Fruit fly (Drosophila melanogaster) whole organism, embryonic: ENCODE results near the gene CG10343.

ENCODE experiments used
- Aef1 ChIP-seq: fragments of 200-800 bp; sonication (Bioruptor generic); IDR thresholded peaks from 3 replicates; pipeline ENCODE4 v1.3.6; 2022; ENCODE audit warnings: missing biosample characterization, missing genetic modification characterization
- CG10209 ChIP-seq: fragments of 200-800 bp; sonication (Bioruptor generic); optimal IDR thresholded peaks from 3 replicates; lab custom pipeline; 2017; ENCODE audit warnings: missing biosample characterization, mild to moderate bottlenecking, missing genetic modification characterization, missing genetic modification reagents
- CG11247 ChIP-seq: fragments of 200-800 bp; sonication (Bioruptor generic); IDR thresholded peaks from 2 replicates; pipeline ENCODE4 v1.3.6; 2022; ENCODE audit warnings: missing biosample characterization, missing genetic modification characterization
- CG13296 ChIP-seq: fragments of 200-800 bp; sonication (Bioruptor generic); optimal IDR thresholded peaks from 3 replicates; lab custom pipeline; 2018; ENCODE audit warnings: missing biosample characterization, mild to moderate bottlenecking, missing genetic modification characterization
- CG1792 ChIP-seq: fragments of 200-800 bp; sonication (Bioruptor generic); optimal IDR thresholded peaks from 2 replicates; lab custom pipeline; 2016; ENCODE audit warnings: missing biosample characterization, missing genetic modification characterization
- CG32767 ChIP-seq: fragments of 200-800 bp; sonication (Bioruptor generic); IDR thresholded peaks from 2 replicates; pipeline ENCODE4 v1.3.6; 2022; ENCODE audit warnings: missing biosample characterization, missing genetic modification characterization
- CG43689 ChIP-seq: fragments of 200-800 bp; sonication (Bioruptor generic); IDR thresholded peaks from 2 replicates; pipeline ENCODE4 v1.3.6; 2022; ENCODE audit warnings: missing biosample characterization, missing genetic modification characterization
- CG4404 ChIP-seq: fragments of 200-800 bp; sonication (Bioruptor generic); IDR thresholded peaks from 2 replicates; pipeline ENCODE4 v1.3.6; 2022; ENCODE audit warnings: missing biosample characterization, missing genetic modification characterization
- CG7372 ChIP-seq: fragments of 200-800 bp; sonication (Bioruptor generic); IDR thresholded peaks from 2 replicates; pipeline ENCODE4 v1.3.6; 2022; ENCODE audit warnings: missing biosample characterization, missing genetic modification characterization
- CG8281 ChIP-seq: fragments of 200-800 bp; sonication (Bioruptor generic); optimal IDR thresholded peaks from 2 replicates; lab custom pipeline; 2018; ENCODE audit warnings: missing biosample characterization, mild to moderate bottlenecking, missing genetic modification characterization, moderate library complexity
- CG8388 ChIP-seq: fragments of 200-800 bp; sonication (Bioruptor generic); optimal IDR thresholded peaks from 2 replicates; lab custom pipeline; 2019; ENCODE audit warnings: missing biosample characterization, mild to moderate bottlenecking, missing genetic modification characterization, moderate library complexity
- CG8478 ChIP-seq: fragments of >200 bp; optimal IDR thresholded peaks from 2 replicates; lab custom pipeline; 2018
- Chrac-16 ChIP-seq: fragments of 200-800 bp; sonication (Bioruptor generic); optimal IDR thresholded peaks from 3 replicates; lab custom pipeline; 2016; ENCODE audit warnings: missing biosample characterization, missing genetic modification characterization
- CrebB ChIP-seq: fragments of 200-800 bp; sonication (Bioruptor generic); optimal IDR thresholded peaks from 3 replicates; lab custom pipeline; 2018; ENCODE audit warnings: missing biosample characterization, mild to moderate bottlenecking, missing genetic modification characterization
- Deaf1 ChIP-seq: fragments of 200-800 bp; optimal IDR thresholded peaks from 3 replicates; lab custom pipeline; 2019; ENCODE audit warnings: missing biosample characterization, mild to moderate bottlenecking, missing genetic modification characterization, moderate library complexity
- Drgx ChIP-seq: fragments of 200-800 bp; sonication (Bioruptor generic); IDR thresholded peaks from 2 replicates; pipeline ENCODE4 v1.3.6; 2022; ENCODE audit warnings: missing biosample characterization, missing genetic modification characterization
- E2f2 ChIP-seq: fragments of 200-800 bp; sonication (Bioruptor generic); IDR thresholded peaks from 2 replicates; pipeline ENCODE4 v1.3.6; 2022; ENCODE audit warnings: missing biosample characterization, missing genetic modification characterization
- Ets65A ChIP-seq: fragments of 200-800 bp; sonication (Bioruptor generic); peaks from one replicate; lab custom pipeline; 2016; ENCODE audit warnings: missing biosample characterization, missing genetic modification characterization
- Fer2 ChIP-seq: fragments of 200-800 bp; sonication (Bioruptor generic); optimal IDR thresholded peaks from 2 replicates; lab custom pipeline; 2018; ENCODE audit warnings: missing biosample characterization, mild to moderate bottlenecking, missing genetic modification characterization, moderate library complexity
- Max ChIP-seq: fragments of 200-800 bp; sonication (Bioruptor generic); optimal IDR thresholded peaks from 2 replicates; lab custom pipeline; 2016; ENCODE audit warnings: missing biosample characterization, mild to moderate bottlenecking, missing genetic modification characterization
- Meics ChIP-seq: fragments of 200-800 bp; sonication (Bioruptor generic); optimal IDR thresholded peaks from 2 replicates; lab custom pipeline; 2017; ENCODE audit warnings: missing biosample characterization, mild to moderate bottlenecking, missing genetic modification characterization
- Oli ChIP-seq: fragments of 200-800 bp; sonication (Bioruptor generic); optimal IDR thresholded peaks from 2 replicates; lab custom pipeline; 2018; ENCODE audit warnings: missing biosample characterization, mild to moderate bottlenecking, missing genetic modification characterization, moderate library complexity
- Optix ChIP-seq: fragments of 200-800 bp; sonication (Bioruptor generic); IDR thresholded peaks from 3 replicates; pipeline ENCODE4 v1.3.6; 2022; ENCODE audit warnings: missing biosample characterization, missing genetic modification characterization
- Stat92E ChIP-seq, 3 experiments: fragments of >200 bp in 2 of 3; fragments of 200-800 bp in 1 of 3; sonication (Bioruptor generic) in 1 of 3; optimal IDR thresholded peaks; 2 replicates each; lab custom pipeline; 2017 to 2019; ENCODE audit warnings: missing biosample characterization in 3 of 3, missing genetic modification characterization in 3 of 3, mild to moderate bottlenecking in 1 of 3, moderate library complexity in 1 of 3
- Usf ChIP-seq: fragments of 200-800 bp; sonication (Bioruptor generic); optimal IDR thresholded peaks from 2 replicates; lab custom pipeline; 2017; ENCODE audit warnings: missing genotype, missing biosample characterization, missing genetic modification characterization
- ci ChIP-seq: fragments of 200-800 bp; sonication (Bioruptor generic); IDR thresholded peaks from 3 replicates; pipeline ENCODE4 v1.3.6; 2022; ENCODE audit warnings: missing biosample characterization, missing genetic modification characterization
- corto ChIP-seq: fragments of 200-800 bp; sonication (Bioruptor generic); optimal IDR thresholded peaks from 2 replicates; lab custom pipeline; 2016; ENCODE audit warnings: missing biosample characterization, mild to moderate bottlenecking, missing genetic modification characterization, moderate library complexity
- crol ChIP-seq: fragments of 200-800 bp; sonication (Bioruptor generic); IDR thresholded peaks from 2 replicates; pipeline ENCODE4 v1.3.6; 2022; ENCODE audit warnings: missing biosample characterization, missing genetic modification characterization
- danr ChIP-seq: fragments of 200-800 bp; sonication (Bioruptor generic); IDR thresholded peaks from 2 replicates; pipeline ENCODE4 v1.3.6; 2022; ENCODE audit warnings: missing biosample characterization, missing genetic modification characterization
- dmrt11E ChIP-seq: fragments of 200-800 bp; sonication (Bioruptor generic); optimal IDR thresholded peaks from 3 replicates; lab custom pipeline; 2018; ENCODE audit warnings: missing biosample characterization, mild to moderate bottlenecking, missing genetic modification characterization, moderate library complexity
- ewg ChIP-seq: fragments of 200-800 bp; sonication (Bioruptor generic); optimal IDR thresholded peaks from 3 replicates; lab custom pipeline; 2017; ENCODE audit warnings: mild to moderate bottlenecking, missing biosample characterization, missing genetic modification reagents, missing genetic modification characterization
- eyg ChIP-seq: fragments of 200-800 bp; sonication (Bioruptor generic); optimal IDR thresholded peaks from 3 replicates; lab custom pipeline; 2016; ENCODE audit warnings: missing biosample characterization, missing genetic modification characterization
- gsb-n ChIP-seq: fragments of 200-800 bp; sonication (Bioruptor generic); optimal IDR thresholded peaks from 3 replicates; lab custom pipeline; 2018; ENCODE audit warnings: missing biosample characterization, mild to moderate bottlenecking, missing genetic modification characterization
- onecut ChIP-seq: fragments of 200-800 bp; sonication (Bioruptor generic); IDR thresholded peaks from 2 replicates; pipeline ENCODE4 v1.3.6; 2022; ENCODE audit warnings: missing biosample characterization, missing genetic modification characterization
- prd ChIP-seq, 3 experiments: fragments of >200 bp in 2 of 3; fragments of 200-800 bp in 1 of 3; sonication (Bioruptor generic) in 1 of 3; optimal IDR thresholded peaks in 2 of 3; IDR thresholded peaks in 1 of 3; 2 replicates in 2 of 3; 3 replicates in 1 of 3; pipeline versions ENCODE4 v1.3.6 to Lab custom; 2017 to 2022; ENCODE audit warnings: missing biosample characterization in 1 of 3, missing genetic modification characterization in 1 of 3
- rib ChIP-seq: fragments of 200-800 bp; sonication (Bioruptor generic); IDR thresholded peaks from 2 replicates; pipeline ENCODE4 v1.3.6; 2022; ENCODE audit warnings: missing biosample characterization, missing genetic modification characterization
- seq ChIP-seq: fragments of 200-800 bp; sonication (Bioruptor generic); IDR thresholded peaks from 2 replicates; pipeline ENCODE4 v1.3.6; 2022; ENCODE audit warnings: missing biosample characterization, missing genetic modification characterization
- shn ChIP-seq: fragments of 200-800 bp; sonication (Bioruptor generic); optimal IDR thresholded peaks from 3 replicates; lab custom pipeline; 2016; ENCODE audit warnings: missing biosample characterization, missing genetic modification characterization
- slbo ChIP-seq: fragments of 200-800 bp; sonication (Bioruptor generic); IDR thresholded peaks from 2 replicates; pipeline ENCODE4 v1.3.6; 2022; ENCODE audit warnings: missing biosample characterization, missing genetic modification characterization
- sr ChIP-seq: fragments of 200-800 bp; sonication (Bioruptor generic); IDR thresholded peaks from 3 replicates; pipeline ENCODE4 v1.3.6; 2022; ENCODE audit warnings: missing biosample characterization, missing genetic modification characterization
- toy ChIP-seq: fragments of 200-800 bp; sonication (Bioruptor generic); IDR thresholded peaks from 2 replicates; pipeline ENCODE4 v1.3.6; 2022; ENCODE audit warnings: missing biosample characterization, missing genetic modification characterization
- trh ChIP-seq: fragments of 200-800 bp; sonication (Bioruptor generic); optimal IDR thresholded peaks from 2 replicates; lab custom pipeline; 2016; ENCODE audit warnings: missing biosample characterization, missing genetic modification characterization
- twi ChIP-seq: fragments of 200-800 bp; optimal IDR thresholded peaks from 2 replicates; lab custom pipeline; 2019; ENCODE audit warnings: missing biosample characterization, mild to moderate bottlenecking, missing genetic modification characterization, moderate library complexity
- unc-4 ChIP-seq: fragments of 200-800 bp; sonication (Bioruptor generic); IDR thresholded peaks from 2 replicates; pipeline ENCODE4 v1.3.6; 2022; ENCODE audit warnings: missing biosample characterization, missing genetic modification characterization; ENCODE audit not compliant: partially characterized antibody
- unpg ChIP-seq: fragments of 200-800 bp; sonication (Bioruptor generic); optimal IDR thresholded peaks from 3 replicates; lab custom pipeline; 2018; ENCODE audit warnings: missing biosample characterization, mild to moderate bottlenecking, missing genetic modification characterization, moderate library complexity
- wdn ChIP-seq: fragments of 200-800 bp; sonication (Bioruptor generic); IDR thresholded peaks from 2 replicates; pipeline ENCODE4 v1.3.6; 2022; ENCODE audit warnings: missing biosample characterization, missing genetic modification characterization

Gene CG10343

dm6 chr2L:18740010-18740409, 36.7 kb downstream of the CG10343 start, which contains the start of the genes CG42752 and CG15167:
TSS of gene CG42752 (minus strand) at chr2L:18740110.
TSS of gene CG15167 (plus strand) at chr2L:18740358.
- TF ChIP-seq onecut (GFP tag; lab: Robert Waterston, UW) = no peak
- no peak for TF ChIP-seq eyg (GFP tag; lab: Kevin White, UChicago)
- TF ChIP-seq twi (tag; lab: Kevin White, UChicago) = no peak
- no peak for TF ChIP-seq CG11247 (GFP tag; lab: Robert Waterston, UW)

- no peak for TF ChIP-seq gsb-n
- TF ChIP-seq rib (GFP tag; lab: Robert Waterston, UW) = no peak
- no peak for TF ChIP-seq CG8478 (lab: Kevin White, UChicago)
- TF ChIP-seq prd (optimal IDR thresholded peaks at IDR 0.05; lab: Kevin White, UChicago) = no peak
- TF ChIP-seq prd (GFP tag; IDR thresholded peaks at IDR 0.05; lab: Robert Waterston, UW) = 0 out of 3 replicates have a peak, but pooled peaks have one; percentile 15
These were observed 39.4 kb downstream of the CG10343 start for dm6 chr2L:18742710-18743109.

- TF ChIP-seq Drgx (GFP tag; lab: Robert Waterston, UW) = peak; percentile 70
- no peak for TF ChIP-seq CG1792 (GFP tag; lab: Kevin White, UChicago)
These were observed 40.6 kb downstream of the CG10343 start for dm6 chr2L:18743896-18744295.

- TF ChIP-seq Max (GFP tag; lab: Kevin White, UChicago) (no peak), CG4404 (no peak), CG8281 (no peak), ewg (GFP tag; lab: Kevin White, UChicago) (no peak), toy (GFP tag; lab: Robert Waterston, UW) (no peak), unpg (GFP tag; lab: Kevin White, UChicago) (no peak), CG13296 (no peak), Ets65A (GFP tag; lab: Kevin White, UChicago) (peak; percentile 74), Aef1 (GFP tag; lab: Robert Waterston, UW) (no peak), Deaf1 (peak; percentile 12), seq (GFP tag; lab: Robert Waterston, UW) (no peak), slbo (GFP tag; lab: Robert Waterston, UW) (0 out of 2 replicates have a peak, but pooled peaks have one; percentile 5), crol (0 out of 2 replicates have a peak, but pooled peaks have one; percentile 10), Fer2 (tag; lab: Kevin White, UChicago) (no peak), Optix (GFP tag; lab: Robert Waterston, UW) (0 out of 3 replicates have a peak, but pooled peaks have one; percentile 16), shn (GFP tag; lab: Kevin White, UChicago) (no peak), CG32767 (GFP tag; lab: Robert Waterston, UW) (no peak), CG7372 (GFP tag; lab: Robert Waterston, UW) (peak; percentile 71), danr (GFP tag; lab: Robert Waterston, UW) (no peak), corto (no peak), Chrac-16 (GFP tag; lab: Kevin White, UChicago) (no peak), sr (GFP tag; lab: Robert Waterston, UW) (no peak), Meics (GFP tag; lab: Kevin White, UChicago) (no peak), wdn (GFP tag; lab: Robert Waterston, UW) (no peak), CG8388 (no peak), dmrt11E (no peak), CrebB (tag; lab: Kevin White, UChicago) (no peak), Stat92E (GFP tag; optimal IDR thresholded peaks at IDR 0.05; lab: Kevin White, UChicago) (no peak), trh (GFP tag; lab: Kevin White, UChicago) (no peak), unc-4 (GFP tag; lab: Robert Waterston, UW) (no peak), E2f2 (GFP tag; lab: Robert Waterston, UW) (no peak), Usf (GFP tag; lab: Kevin White, UChicago) (no peak), CG10209 (GFP tag; lab: Kevin White, UChicago) (no peak), ci (GFP tag; lab: Robert Waterston, UW) (0 out of 3 replicates have a peak, but pooled peaks have one; percentile 8), Oli (tag; lab: Kevin White, UChicago) (no peak), CG43689 (0 out of 2 replicates have a peak, but pooled peaks have one; percentile 8)
These were observed 42.2 kb downstream of the CG10343 start for dm6 chr2L:18745454-18745853.
